Fruit fly (Drosophila melanogaster) whole organism, pupa: ENCODE measurements around the gene mal.

Experiments used
- CG10348 ChIP-seq: fragments of 200-800 bp; sonication (Bioruptor generic); IDR thresholded peaks from 2 replicates; pipeline ENCODE4 v1.3.6; 2022; ENCODE audit warnings: missing biosample characterization, missing genetic modification characterization
- CG12605 ChIP-seq: fragments of 200-800 bp; sonication (Bioruptor generic); IDR thresholded peaks from 2 replicates; pipeline ENCODE4 v1.3.6; 2022; ENCODE audit warnings: missing biosample characterization, missing genetic modification characterization
- CG13204 ChIP-seq: fragments of 200-800 bp; sonication (Bioruptor generic); optimal IDR thresholded peaks from 2 replicates; lab custom pipeline; 2018; ENCODE audit warnings: missing biosample characterization, mild to moderate bottlenecking, missing genetic modification characterization, moderate library complexity
- CG14655 ChIP-seq: fragments of 200-800 bp; sonication (Bioruptor generic); optimal IDR thresholded peaks from 3 replicates; lab custom pipeline; 2017; ENCODE audit warnings: mild to moderate bottlenecking, missing biosample characterization, missing genetic modification reagents, missing genetic modification characterization
- CG15710 ChIP-seq: fragments of 200-800 bp; sonication (Bioruptor generic); optimal IDR thresholded peaks from 2 replicates; lab custom pipeline; 2018; ENCODE audit warnings: missing biosample characterization, mild to moderate bottlenecking, missing genetic modification characterization, moderate library complexity
- CG17806 ChIP-seq: fragments of 200-800 bp; sonication (Bioruptor generic); optimal IDR thresholded peaks from 2 replicates; lab custom pipeline; 2018; ENCODE audit warnings: missing biosample characterization, mild to moderate bottlenecking, missing genetic modification characterization, moderate library complexity
- CG32121 ChIP-seq: fragments of 200-800 bp; sonication (Bioruptor generic); IDR thresholded peaks from 2 replicates; pipeline ENCODE4 v1.3.6; 2022; ENCODE audit warnings: missing biosample characterization, missing genetic modification characterization
- CG34367 ChIP-seq: fragments of 200-800 bp; sonication (Bioruptor generic); optimal IDR thresholded peaks from 2 replicates; lab custom pipeline; 2018; ENCODE audit warnings: missing biosample characterization, mild to moderate bottlenecking, missing genetic modification characterization
- CG4496 ChIP-seq: fragments of 200-800 bp; sonication (Bioruptor generic); IDR thresholded peaks from 3 replicates; pipeline ENCODE4 v1.3.6; 2022; ENCODE audit warnings: missing biosample characterization, missing genetic modification characterization
- CG8159 ChIP-seq: fragments of 200-800 bp; sonication (Bioruptor generic); optimal IDR thresholded peaks from 3 replicates; lab custom pipeline; 2018; ENCODE audit warnings: missing biosample characterization, mild to moderate bottlenecking, missing genetic modification characterization, moderate library complexity
- CG8301 ChIP-seq: fragments of 200-800 bp; sonication (Bioruptor generic); optimal IDR thresholded peaks from 2 replicates; lab custom pipeline; 2018; ENCODE audit warnings: missing biosample characterization, mild to moderate bottlenecking, missing genetic modification characterization
- CG9948 ChIP-seq: fragments of 200-800 bp; sonication (Bioruptor generic); optimal IDR thresholded peaks from 2 replicates; lab custom pipeline; 2018; ENCODE audit warnings: missing biosample characterization, mild to moderate bottlenecking, missing genetic modification characterization, moderate library complexity
- D1 ChIP-seq: fragments of 200-800 bp; sonication (Bioruptor generic); optimal IDR thresholded peaks from 2 replicates; lab custom pipeline; 2018; ENCODE audit warnings: missing biosample characterization, mild to moderate bottlenecking, missing genetic modification characterization, moderate library complexity
- EcR ChIP-seq: fragments of 200-800 bp; sonication (Bioruptor generic); optimal IDR thresholded peaks from 3 replicates; lab custom pipeline; 2019; ENCODE audit warnings: missing biosample characterization, missing genetic modification characterization, mild to moderate bottlenecking, moderate library complexity, missing genetic modification reagents
- Ets98B ChIP-seq: fragments of 200-800 bp; sonication (Bioruptor generic); IDR thresholded peaks from 2 replicates; pipeline ENCODE4 v1.3.6; 2022; ENCODE audit warnings: missing biosample characterization, missing genetic modification characterization
- Pif1A ChIP-seq: fragments of 200-800 bp; sonication (Bioruptor generic); optimal IDR thresholded peaks from 3 replicates; lab custom pipeline; 2016; ENCODE audit warnings: missing biosample characterization, missing genetic modification characterization
- Pif1B ChIP-seq: fragments of 200-800 bp; sonication (Bioruptor generic); optimal IDR thresholded peaks from 3 replicates; lab custom pipeline; 2016; ENCODE audit warnings: missing biosample characterization, missing genetic modification characterization
- Snoo ChIP-seq: fragments of 200-800 bp; sonication (Bioruptor generic); optimal IDR thresholded peaks from 3 replicates; lab custom pipeline; 2017; ENCODE audit warnings: missing biosample characterization, mild to moderate bottlenecking, missing genetic modification characterization, inconsistent platforms
- fd96Ca ChIP-seq: fragments of 200-800 bp; sonication (Bioruptor generic); IDR thresholded peaks from 3 replicates; pipeline ENCODE4 v1.3.6; 2022; ENCODE audit warnings: missing biosample characterization, missing genetic modification characterization
- gl ChIP-seq: fragments of 200-800 bp; sonication (Bioruptor generic); optimal IDR thresholded peaks from 2 replicates; lab custom pipeline; 2018; ENCODE audit warnings: missing biosample characterization, mild to moderate bottlenecking, missing genetic modification characterization
- rn ChIP-seq: fragments of 200-800 bp; sonication (Bioruptor generic); IDR thresholded peaks from 2 replicates; pipeline ENCODE4 v1.3.6; 2022; ENCODE audit warnings: missing biosample characterization, missing genetic modification characterization

mal gene

DNA sequence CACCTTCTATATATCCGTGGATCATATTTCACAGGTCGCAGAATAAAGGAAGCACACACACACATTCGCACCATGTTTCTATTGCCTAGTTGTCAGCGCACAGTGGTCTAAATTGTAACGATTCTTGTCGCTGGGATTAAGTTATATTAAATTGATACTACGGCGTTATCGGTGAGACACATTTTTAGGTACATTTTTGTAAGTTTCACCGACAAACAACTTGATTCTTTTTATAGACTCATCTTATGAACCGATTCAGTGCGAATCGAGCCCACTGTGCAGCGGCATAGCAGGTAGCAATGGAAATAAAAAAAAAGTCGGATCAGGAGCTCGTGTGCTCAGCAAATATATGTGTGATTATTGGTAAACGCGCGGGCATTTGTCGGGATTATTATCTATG is 50.9 kb downstream of the mal start:
- TF ChIP-seq D1 (tag; lab: Kevin White, UChicago) (no peak), fd96Ca (GFP tag; lab: Robert Waterston, UW) (peak; percentile 86), rn (GFP tag; lab: Robert Waterston, UW) (no peak), CG4496 (GFP tag; lab: Robert Waterston, UW) (peak; percentile 86), CG9948 (tag; lab: Kevin White, UChicago) (peak; percentile 72), CG17806 (tag; lab: Kevin White, UChicago) (peak; percentile 62), gl (tag; lab: Kevin White, UChicago) (no peak), CG14655 (GFP tag; lab: Kevin White, UChicago) (no peak), CG13204 (GFP tag; lab: Kevin White, UChicago) (no peak), CG8159 (tag; lab: Kevin White, UChicago) (peak; percentile 61), EcR (no peak), CG8301 (tag; lab: Kevin White, UChicago) (no peak), CG32121 (peak; percentile 58; the same call in 1 of the 2 replicates), CG34367 (tag; lab: Kevin White, UChicago) (peak; percentile 68), CG15710 (tag; lab: Kevin White, UChicago) (peak; percentile 42), Pif1B (GFP tag; lab: Kevin White, UChicago) (peak; percentile 76), Ets98B (GFP tag; lab: Robert Waterston, UW) (peak; percentile 73), Snoo (tag; lab: Kevin White, UChicago) (peak; percentile 72), CG10348 (GFP tag; lab: Robert Waterston, UW) (peak; percentile 32; the same call in 1 of the 2 replicates), Pif1A (peak; percentile 79), CG12605 (peak; percentile 51; the same call in 1 of the 2 replicates)

dm6 chrX:20481404-20481803 is 51.9 kb downstream of the mal start:
- TF ChIP-seq CG8301 (tag; lab: Kevin White, UChicago) (no peak), CG8159 (tag; lab: Kevin White, UChicago) (no peak), Snoo (tag; lab: Kevin White, UChicago) (no peak), Pif1B (GFP tag; lab: Kevin White, UChicago) (no peak), CG13204 (GFP tag; lab: Kevin White, UChicago) (no peak), CG14655 (GFP tag; lab: Kevin White, UChicago) (no peak), fd96Ca (GFP tag; lab: Robert Waterston, UW) (no peak), gl (tag; lab: Kevin White, UChicago) (no peak), CG17806 (tag; lab: Kevin White, UChicago) (no peak), EcR (no peak), D1 (tag; lab: Kevin White, UChicago) (no peak), CG9948 (tag; lab: Kevin White, UChicago) (no peak), Ets98B (GFP tag; lab: Robert Waterston, UW) (no peak), Pif1A (no peak), CG12605 (no peak), CG4496 (GFP tag; lab: Robert Waterston, UW) (no peak), CG10348 (GFP tag; lab: Robert Waterston, UW) (no peak)
